Fruit fly (Drosophila melanogaster) Kc167 (cell line): ENCODE results near the gene Sp212.

Experiments used
- Myc ChIP-seq: fragments of >200 bp; optimal IDR thresholded peaks from 2 replicates; lab custom pipeline; 2017; ENCODE audit warnings: missing external identifiers
- h ChIP-seq: fragments of >200 bp; optimal IDR thresholded peaks from 3 replicates; lab custom pipeline; 2018; ENCODE audit warnings: missing external identifiers
- psq ChIP-seq: fragments of >200 bp; optimal IDR thresholded peaks from 2 replicates; lab custom pipeline; 2017; ENCODE audit warnings: missing external identifiers

- TF ChIP-seq psq, result no peak
- TF ChIP-seq Myc (lab: Kevin White, UChicago), result no peak
- TF ChIP-seq h (lab: Kevin White, UChicago), result no peak
Observed at dm6 chr3R:14217839-14218238, 6.1 kb downstream of the Sp212 start, which contains the start of gene CG9649.
